Worm (Caenorhabditis elegans) whole organism, L4/young adult: Measurements from ENCODE around the gene nspf-1.

Source experiments
- W03F9.2 ChIP-seq: fragments of 150-350 bp; optimal IDR thresholded peaks from 2 replicates; lab custom pipeline; 2014; ENCODE audit warnings: missing biosample characterization, missing genetic modification characterization
- him-1 ChIP-seq: sonication (generic microtip); optimal IDR thresholded peaks from 2 replicates; lab custom pipeline; 2016; ENCODE audit warnings: missing genotype, missing genetic modification reagents, missing genetic modification characterization, missing compliant biosample characterization

DNA sequence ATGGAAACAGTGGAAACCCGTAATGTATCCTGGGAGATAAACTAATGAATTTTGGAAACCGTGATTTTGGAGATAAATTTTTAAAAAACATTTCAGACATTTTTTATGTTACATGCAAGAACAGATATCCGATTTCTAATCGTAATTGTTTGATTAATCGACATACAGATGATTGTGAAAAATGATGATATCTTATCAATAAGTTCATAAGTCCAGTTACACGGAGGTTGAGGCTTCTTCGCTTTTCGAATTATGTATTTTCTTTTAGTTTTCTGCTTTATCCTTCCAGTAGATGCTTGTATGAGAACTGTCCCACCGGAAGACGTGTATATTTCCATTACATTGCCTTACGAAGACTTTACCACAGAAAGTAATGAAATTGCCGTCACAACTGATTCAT is 21.8 kb upstream of the nspf-1 start, which contains the start of gene F22E5.22:
- TF ChIP-seq W03F9.2 (tag; lab: Kevin White, UChicago) (no peak), him-1 (tag; lab: Kevin White, UChicago) (no peak)
